Worm (Caenorhabditis elegans): ENCODE data around the gene sru-9.
"Not testable (repeated sequence)": the region's sequence is repeated elsewhere in the genome, so short reads cannot be mapped to it uniquely, and the experiment has no call there.

Gene sru-9

DNA sequence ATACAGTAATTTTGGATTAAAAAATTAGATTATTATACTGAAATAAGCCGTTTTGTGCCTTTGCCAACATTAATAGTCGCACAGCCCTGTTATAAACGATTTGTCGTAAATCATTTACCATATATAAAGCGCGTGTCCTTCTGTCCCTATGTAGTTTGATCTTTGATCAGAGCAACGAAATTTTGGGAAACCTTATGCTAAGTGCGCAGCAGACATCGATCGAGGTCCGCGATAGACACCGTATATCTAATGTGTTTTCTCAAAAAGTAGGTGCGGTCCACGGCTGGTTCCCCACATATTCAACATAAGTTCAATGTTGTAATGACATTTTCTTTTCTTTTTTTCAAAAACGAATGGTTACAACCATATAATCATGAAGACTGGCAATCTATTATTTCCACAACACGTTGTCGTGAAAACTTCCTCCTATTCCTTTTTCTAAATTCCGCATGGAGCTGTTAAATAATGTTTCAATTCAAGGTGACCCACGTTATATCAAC, at the start of gene sru-9:
Gene sru-9 (plus strand): TSS at position 450 of the 500 bp plus-strand sequence.
- not testable (repeated sequence) for TF ChIP-seq lsy-2, nhr-12, elt-3 (tag; optimal IDR thresholded peaks at IDR 0.05)

DNA sequence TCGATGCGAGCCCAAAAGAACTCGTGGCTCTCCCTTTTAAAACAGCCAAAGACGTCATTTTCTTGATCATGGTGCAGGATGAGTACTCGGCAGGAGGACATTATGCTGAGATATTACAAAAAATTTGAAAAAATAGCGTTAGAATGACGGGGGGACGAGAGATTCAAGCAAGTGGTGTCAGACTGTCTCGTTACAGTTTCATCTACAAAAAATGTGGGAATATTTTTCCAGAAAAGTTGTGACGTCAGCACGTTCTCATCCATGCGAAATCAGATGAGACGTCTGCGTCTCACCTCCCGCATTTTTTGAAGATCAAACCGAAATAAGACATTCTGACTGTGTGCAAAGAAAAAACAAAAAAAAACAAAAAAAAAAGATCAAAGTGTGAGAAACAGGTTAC, 48.6 kb upstream of the sru-9 start, which contains the start of gene rsd-2:
Gene rsd-2 (minus strand): TSS at position 101 of the 400 bp plus-strand sequence.
- no peak for TF ChIP-seq sem-2 (GFP tag; optimal IDR thresholded peaks at IDR 0.05)
- no peak for TF ChIP-seq unc-62 (GFP tag; optimal IDR thresholded peaks at IDR 0.05)
- TF ChIP-seq blmp-1 (tag; optimal IDR thresholded peaks at IDR 0.05), result no peak
- no peak for TF ChIP-seq nhr-12 (tag; optimal IDR thresholded peaks at IDR 0.05)
- no peak for TF ChIP-seq unc-39 (tag; optimal IDR thresholded peaks at IDR 0.05)
- no peak for TF ChIP-seq nhr-28 (tag; optimal IDR thresholded peaks at IDR 0.05)
- no peak for TF ChIP-seq ceh-83 (GFP tag; optimal IDR thresholded peaks at IDR 0.05)

DNA sequence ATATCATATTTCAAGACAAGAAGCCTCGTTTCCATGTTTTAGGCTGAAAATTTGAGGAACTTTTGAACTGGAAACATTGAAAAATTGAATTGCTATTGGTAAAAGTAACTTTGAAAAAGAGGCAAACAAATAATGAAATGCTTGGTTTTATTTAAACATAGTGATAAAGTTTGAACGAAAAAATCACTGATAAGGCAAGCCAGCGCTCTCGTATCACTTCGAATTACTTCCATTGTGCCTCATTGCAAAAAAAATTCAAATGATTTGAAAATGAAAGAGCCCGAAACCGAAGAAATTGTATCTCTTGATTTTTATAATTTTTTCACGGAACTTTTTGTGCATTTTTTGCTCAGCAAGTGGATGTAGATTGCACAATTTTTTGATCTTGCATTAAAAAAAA, 40.6 kb upstream of the sru-9 start, which contains the start of gene F52G2.3:
Gene F52G2.3 (minus strand): TSS at position 43 of the 400 bp plus-strand sequence.
- TF ChIP-seq lin-32 (GFP tag; optimal IDR thresholded peaks at IDR 0.05) (no peak), ham-2 (GFP tag; optimal IDR thresholded peaks at IDR 0.05) (no peak), pha-4 (tag; optimal IDR thresholded peaks at IDR 0.05) (no peak), mls-2 (tag; optimal IDR thresholded peaks at IDR 0.05) (no peak), nhr-12 (tag; optimal IDR thresholded peaks at IDR 0.05) (no peak), blmp-1 (tag; optimal IDR thresholded peaks at IDR 0.05) (no peak), snpc-4 (tag; optimal IDR thresholded peaks at IDR 0.05) (no peak), mab-5 (tag; optimal IDR thresholded peaks at IDR 0.05) (no peak), lin-13 (tag; optimal IDR thresholded peaks at IDR 0.05) (no peak), unc-62 (GFP tag; optimal IDR thresholded peaks at IDR 0.05) (no peak), ces-1 (GFP tag; optimal IDR thresholded peaks at IDR 0.05) (no peak), sptf-1 (tag; optimal IDR thresholded peaks at IDR 0.05) (no peak)

DNA sequence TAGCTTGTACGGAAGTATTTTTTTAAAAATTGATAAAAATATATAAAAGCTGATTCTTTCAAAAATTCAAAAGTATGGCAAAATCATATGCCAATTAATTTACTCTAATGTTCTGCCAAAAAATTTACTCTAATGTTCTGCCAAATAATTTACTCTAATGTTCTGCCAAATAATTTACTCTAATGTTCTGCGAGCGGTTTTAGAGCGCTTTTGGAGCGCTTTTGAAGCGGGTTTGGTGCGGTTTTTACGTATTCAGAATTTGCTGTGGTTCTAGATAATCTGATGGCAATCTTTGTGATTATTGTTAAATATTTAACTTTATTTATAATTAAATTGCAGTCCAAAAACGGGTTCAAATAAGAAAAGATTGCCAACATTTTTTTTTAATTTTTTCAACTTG, 39.4 kb upstream of the sru-9 start:
- TF ChIP-seq M03D4.4 (tag; optimal IDR thresholded peaks at IDR 0.05) (peak; percentile 54), ces-1 (GFP tag; optimal IDR thresholded peaks at IDR 0.05) (no peak), sptf-1 (tag; optimal IDR thresholded peaks at IDR 0.05) (peak; percentile 50), elt-3 (tag; optimal IDR thresholded peaks at IDR 0.05) (no peak), lsy-2 (tag; optimal IDR thresholded peaks at IDR 0.05) (no peak)

DNA sequence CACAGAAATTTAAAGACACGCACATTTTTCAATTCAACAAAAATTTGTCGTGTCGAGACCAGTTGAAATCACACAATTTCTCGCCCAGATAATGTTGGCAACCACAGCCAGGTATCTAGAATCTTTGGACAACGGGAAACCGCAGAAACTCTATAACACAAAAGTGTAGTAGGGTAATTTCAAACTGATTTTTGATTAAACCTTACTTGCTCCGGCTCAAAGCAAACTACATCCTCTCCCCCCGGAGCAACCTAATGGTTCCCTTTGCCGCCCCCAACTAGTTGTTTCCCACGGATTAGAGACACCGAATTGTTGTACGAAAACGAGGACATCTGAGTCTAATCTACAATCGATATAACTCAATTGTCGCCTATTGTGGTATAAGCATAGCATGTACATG, 34.4 kb upstream of the sru-9 start:
- TF ChIP-seq ces-1 (GFP tag; optimal IDR thresholded peaks at IDR 0.05) (peak; percentile 62), hlh-1 (tag; optimal IDR thresholded peaks at IDR 0.05) (no peak)

DNA sequence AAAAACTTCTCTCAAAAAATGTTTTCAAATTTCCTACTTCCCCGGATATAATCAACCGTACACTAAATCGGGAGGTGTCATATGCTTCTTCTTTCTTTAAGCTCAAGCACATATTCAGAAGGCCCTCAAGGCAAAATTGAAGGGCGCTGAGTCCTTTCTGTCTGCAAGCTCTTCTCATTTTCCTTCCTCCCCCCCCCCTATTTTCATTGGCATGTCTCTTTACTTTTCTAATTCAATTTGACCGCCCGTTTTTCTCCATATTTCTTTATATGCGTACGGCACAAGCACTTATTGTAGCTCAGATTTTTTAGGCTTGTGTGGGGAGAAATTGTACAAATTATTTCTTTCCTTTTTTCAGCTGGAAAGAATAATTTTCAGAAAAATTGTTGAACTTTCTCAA, 33.3 kb upstream of the sru-9 start:
- TF ChIP-seq sem-2 (GFP tag; optimal IDR thresholded peaks at IDR 0.05) (no peak), ces-1 (GFP tag; optimal IDR thresholded peaks at IDR 0.05) (peak; percentile 64)

DNA sequence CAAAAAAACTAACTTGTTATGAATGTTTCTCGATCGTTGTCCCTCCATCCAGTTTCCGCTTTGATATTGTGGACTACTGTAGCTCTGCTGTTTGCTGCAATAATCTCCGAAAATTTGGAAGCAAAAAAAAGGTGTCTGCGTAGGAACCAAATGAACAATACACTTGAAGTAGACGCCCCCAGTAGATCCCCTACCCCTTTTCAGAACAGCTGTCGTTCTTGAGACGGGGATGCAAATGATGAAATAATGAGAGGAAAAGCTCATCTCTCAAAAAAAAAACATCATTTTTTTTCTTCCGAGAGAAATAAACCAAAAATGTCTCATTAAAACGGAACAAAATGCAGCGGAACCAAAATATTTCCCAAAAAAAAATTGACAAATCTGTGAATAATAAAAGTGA, 31.4 kb upstream of the sru-9 start:
- TF ChIP-seq hlh-1 (tag; optimal IDR thresholded peaks at IDR 0.05), result peak; percentile 86
- TF ChIP-seq bed-3 (GFP tag; optimal IDR thresholded peaks at IDR 0.05), result no peak

DNA sequence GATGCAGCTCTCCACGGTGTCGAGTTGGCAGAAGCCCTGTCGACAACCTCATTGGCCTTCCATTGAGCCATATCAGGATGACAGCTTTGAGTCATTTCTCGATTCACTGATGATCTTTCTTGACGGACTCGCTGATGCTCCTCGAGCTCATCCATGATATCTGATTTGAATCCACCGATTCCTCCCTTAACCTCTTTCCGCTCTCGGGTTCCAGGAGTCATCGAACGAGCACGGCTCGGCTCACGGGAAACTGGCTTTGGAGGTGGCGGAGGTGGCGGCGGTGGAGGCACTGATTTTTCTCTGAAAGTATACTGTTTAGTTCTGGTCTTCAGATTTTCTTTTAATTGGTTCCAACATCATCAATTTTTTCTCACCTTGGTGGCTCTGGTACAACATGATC, 29.8 kb upstream of the sru-9 start:
- TF ChIP-seq ceh-83 (GFP tag; optimal IDR thresholded peaks at IDR 0.05) (no peak), hlh-1 (tag; optimal IDR thresholded peaks at IDR 0.05) (no peak), elt-1 (tag; optimal IDR thresholded peaks at IDR 0.05; ENCODE audit: borderline replicate concordance, insufficient read depth) (no peak), nhr-237 (tag; optimal IDR thresholded peaks at IDR 0.05) (no peak), ztf-11 (tag; optimal IDR thresholded peaks at IDR 0.05) (no peak), cnd-1 (tag; optimal IDR thresholded peaks at IDR 0.05) (no peak), lin-13 (tag; optimal IDR thresholded peaks at IDR 0.05) (no peak), mab-5 (tag; optimal IDR thresholded peaks at IDR 0.05) (no peak)
